Worm (Caenorhabditis elegans): ENCODE results near the gene sra-12.
A peak's percentile ranks its signal among the peaks of the same experiment; 100 is the strongest.
"Not testable (repeated sequence)": the region's sequence is repeated elsewhere in the genome, so short reads cannot be mapped to it uniquely, and the experiment has no call there.

The sra-12 gene

ce11 chrII:10924669-10925068 is 20.4 kb upstream of the sra-12 start (continued):
- TF ChIP-seq C34B4.2 (tag; optimal IDR thresholded peaks at IDR 0.05), result no peak
- TF ChIP-seq lir-3 (tag; optimal IDR thresholded peaks at IDR 0.05; ENCODE audit: poor library complexity), result no peak
- TF ChIP-seq dsc-1 (tag; optimal IDR thresholded peaks at IDR 0.05), result no peak
- no peak for TF ChIP-seq ceh-8 (GFP tag; optimal IDR thresholded peaks at IDR 0.05)
- no peak for TF ChIP-seq fkh-10 (GFP tag; optimal IDR thresholded peaks at IDR 0.05)
- no peak for TF ChIP-seq irx-1 (tag; optimal IDR thresholded peaks at IDR 0.05)
- no peak for TF ChIP-seq nhr-76 (tag; optimal IDR thresholded peaks at IDR 0.05)
- TF ChIP-seq unc-62 (GFP tag; optimal IDR thresholded peaks at IDR 0.05), result no peak
- TF ChIP-seq ceh-90 (tag; optimal IDR thresholded peaks at IDR 0.05), result no peak
- TF ChIP-seq efl-3 (GFP tag; optimal IDR thresholded peaks at IDR 0.05), result no peak
- no peak for TF ChIP-seq lin-39 (tag; optimal IDR thresholded peaks at IDR 0.05)
- TF ChIP-seq tlp-1 (tag; optimal IDR thresholded peaks at IDR 0.05), result no peak
- 0 out of 2 replicates have a peak, but pooled peaks have one; percentile 11 for TF ChIP-seq nhr-19 (GFP tag; conservative IDR thresholded peaks at IDR 0.05)
- no peak for TF ChIP-seq ceh-88 (GFP tag; IDR thresholded peaks at IDR 0.05)
- TF ChIP-seq pqm-1 (tag; optimal IDR thresholded peaks at IDR 0.05), result no peak
- TF ChIP-seq vab-15 (tag; optimal IDR thresholded peaks at IDR 0.05), result no peak
- TF ChIP-seq hpl-2 (GFP tag; optimal IDR thresholded peaks at IDR 0.05), result no peak
- peak; percentile 86 for TF ChIP-seq elt-2 (tag; optimal IDR thresholded peaks at IDR 0.05)
- no peak for TF ChIP-seq egl-27 (tag; optimal IDR thresholded peaks at IDR 0.05)
- no peak for TF ChIP-seq dpl-1 (GFP tag; optimal IDR thresholded peaks at IDR 0.05)
- TF ChIP-seq snpc-4 (tag; optimal IDR thresholded peaks at IDR 0.05), result no peak
- no peak for TF ChIP-seq mdl-1 (tag; optimal IDR thresholded peaks at IDR 0.05)

- TF ChIP-seq lin-15B (tag; optimal IDR thresholded peaks at IDR 0.05), result no peak
- TF ChIP-seq Y116A8C.19 (tag; optimal IDR thresholded peaks at IDR 0.05; ENCODE audit: borderline replicate concordance), result no peak
- TF ChIP-seq egl-13 (tag; optimal IDR thresholded peaks at IDR 0.05), result no peak
- no peak for TF ChIP-seq aha-1 (tag; optimal IDR thresholded peaks at IDR 0.05)
- no peak for TF ChIP-seq ztf-11 (tag; optimal IDR thresholded peaks at IDR 0.05)
- TF ChIP-seq egl-27 (tag; optimal IDR thresholded peaks at IDR 0.05), result no peak
Observed at ce11 chrII:10923948-10924347, 19.7 kb upstream of the sra-12 start, which contains the start of gene Y19D2B.2. TSS of gene Y19D2B.2 (plus strand) at chrII:10924248.

ce11 chrII:10922874-10923273 is 18.6 kb upstream of the sra-12 start, which contains the start of gene Y19D2B.1:
TSS of gene Y19D2B.1 (minus strand) at chrII:10922974.
- not testable (repeated sequence) for TF ChIP-seq egl-13 (tag; optimal IDR thresholded peaks at IDR 0.05); pag-3 (tag; optimal IDR thresholded peaks at IDR 0.05; ENCODE audit: borderline replicate concordance, insufficient read depth); nhr-20 (tag; optimal IDR thresholded peaks at IDR 0.05)

ce11 chrII:10918293-10918756 is 14.0 kb upstream of the sra-12 start, which contains the start of gene tba-4:
TSS of gene tba-4 (plus strand) at chrII:10918706.
- TF ChIP-seq F16B12.6 (tag; optimal IDR thresholded peaks at IDR 0.05) (no peak), egl-13 (tag; optimal IDR thresholded peaks at IDR 0.05) (no peak), elt-2 (tag; optimal IDR thresholded peaks at IDR 0.05) (no peak), lin-14 (GFP tag; optimal IDR thresholded peaks at IDR 0.05) (peak; percentile 32), sptf-1 (tag; optimal IDR thresholded peaks at IDR 0.05) (no peak), lin-35 (GFP tag; optimal IDR thresholded peaks at IDR 0.05) (no peak), lir-3 (tag; optimal IDR thresholded peaks at IDR 0.05; ENCODE audit: poor library complexity) (no peak), blmp-1 (tag; optimal IDR thresholded peaks at IDR 0.05) (peak; percentile 35), efl-1 (optimal IDR thresholded peaks at IDR 0.05) (no peak), efl-1 (GFP tag; optimal IDR thresholded peaks at IDR 0.05 in 1 of 2) (peak in 1 of 2 experiments; percentile 61)

Data from whole organism, L1 larva.